Worm (Caenorhabditis elegans): ENCODE results near the gene C28A5.1.

DNA sequence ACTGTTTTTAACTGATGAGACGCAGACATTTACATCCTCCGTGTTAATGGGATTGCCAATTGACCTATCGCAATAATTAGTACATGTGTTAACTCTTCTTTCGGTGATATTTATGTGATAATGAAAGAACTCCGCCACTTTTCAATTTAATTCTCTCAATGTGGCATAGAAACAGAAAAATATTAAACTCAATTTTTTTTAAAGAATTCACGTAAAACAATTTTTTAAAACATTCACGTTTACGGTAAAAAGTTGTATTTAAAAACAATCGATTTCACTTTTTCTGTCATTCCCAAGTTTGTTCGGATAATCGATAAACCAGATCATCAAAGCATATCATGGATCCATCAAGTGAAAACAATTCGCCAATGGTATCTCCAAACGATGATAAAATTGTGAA is 34.7 kb upstream of the C28A5.1 start, which contains the start of gene mstr-2:
- TF ChIP-seq dox-1 (GFP tag; IDR thresholded peaks at IDR 0.05) (no peak), hmg-1.2 (GFP tag; IDR thresholded peaks at IDR 0.05) (no peak), F57C9.4 (tag; optimal IDR thresholded peaks at IDR 0.05) (no peak), ceh-58 (GFP tag; IDR thresholded peaks at IDR 0.05) (no peak), rcor-1 (GFP tag; IDR thresholded peaks at IDR 0.05) (no peak), sptf-2 (GFP tag; optimal IDR thresholded peaks at IDR 0.05) (no peak), egl-44 (GFP tag; IDR thresholded peaks at IDR 0.05) (no peak), ceh-79 (tag; optimal IDR thresholded peaks at IDR 0.05) (no peak), ama-1 (optimal IDR thresholded peaks at IDR 0.05) (no peak), ama-1 (GFP tag; optimal IDR thresholded peaks at IDR 0.05) (no peak), let-607 (tag; optimal IDR thresholded peaks at IDR 0.05) (no peak), C06A6.2 (GFP tag; conservative IDR thresholded peaks at IDR 0.05) (no peak), ets-4 (GFP tag; optimal IDR thresholded peaks at IDR 0.05) (no peak)
